Fruit fly (Drosophila melanogaster) whole organism, wandering third instar larva: ENCODE measurements around the gene Pat1.

Experiments used
- Abd-B ChIP-seq: fragments of >200 bp; optimal IDR thresholded peaks from 2 replicates; lab custom pipeline; 2017; ENCODE audit warnings: missing biosample characterization, missing genetic modification characterization
- Dfd ChIP-seq: fragments of >200 bp; optimal IDR thresholded peaks from 2 replicates; lab custom pipeline; 2017; ENCODE audit warnings: missing biosample characterization, missing genetic modification characterization
- Jra ChIP-seq: sonication (Bioruptor generic); optimal IDR thresholded peaks from 2 replicates; lab custom pipeline; 2016; ENCODE audit warnings: missing biosample characterization, missing genetic modification characterization
- Mio ChIP-seq: sonication (Bioruptor generic); optimal IDR thresholded peaks from 2 replicates; lab custom pipeline; 2016; ENCODE audit warnings: missing biosample characterization, missing genetic modification characterization
- Myc ChIP-seq: fragments of >200 bp; optimal IDR thresholded peaks from 2 replicates; lab custom pipeline; 2017
- OdsH ChIP-seq: fragments of 200-800 bp; sonication (Bioruptor generic); optimal IDR thresholded peaks from 2 replicates; lab custom pipeline; 2016; ENCODE audit warnings: missing biosample characterization, mild to moderate bottlenecking, missing genetic modification characterization
- Rel ChIP-seq, 2 experiments: fragments of 200-800 bp; sonication (Bioruptor generic) in 1 of 2; optimal IDR thresholded peaks; 2 replicates in 1 of 2; 3 replicates in 1 of 2; lab custom pipeline; 2016 to 2019; ENCODE audit warnings: mild to moderate bottlenecking in 2 of 2, missing biosample characterization in 2 of 2, missing genetic modification characterization in 2 of 2, moderate library complexity in 1 of 2
- dmrt93B ChIP-seq: fragments of 200-800 bp; sonication (Bioruptor generic); optimal IDR thresholded peaks from 2 replicates; lab custom pipeline; 2018; ENCODE audit warnings: missing biosample characterization, mild to moderate bottlenecking, missing genetic modification characterization
- h ChIP-seq: fragments of 200-800 bp; sonication (Bioruptor generic); optimal IDR thresholded peaks from 3 replicates; lab custom pipeline; 2016; ENCODE audit warnings: missing biosample characterization, mild to moderate bottlenecking, missing genetic modification characterization
- psq ChIP-seq: fragments of 200-800 bp; sonication (Bioruptor generic); optimal IDR thresholded peaks from 3 replicates; lab custom pipeline; 2017; ENCODE audit warnings: missing biosample characterization, mild to moderate bottlenecking, missing genetic modification characterization, moderate library complexity
- sage ChIP-seq: fragments of 200-800 bp; sonication (Bioruptor generic); optimal IDR thresholded peaks from 2 replicates; lab custom pipeline; 2016; ENCODE audit warnings: missing biosample characterization, mild to moderate bottlenecking, missing genetic modification characterization
- woc ChIP-seq: sonication (Bioruptor generic); optimal IDR thresholded peaks from 2 replicates; lab custom pipeline; 2016; ENCODE audit warnings: missing biosample characterization, mild to moderate bottlenecking, missing genetic modification characterization

dm6 chrX:6614266-6614665, 23.7 kb downstream of the Pat1 start:
- TF ChIP-seq Abd-B (no peak), Mio (no peak), woc (no peak), Jra (GFP tag; lab: Kevin White, UChicago) (no peak), OdsH (GFP tag; lab: Kevin White, UChicago) (no peak), h (GFP tag; lab: Kevin White, UChicago) (no peak), Rel (GFP tag; optimal IDR thresholded peaks at IDR 0.05; lab: Kevin White, UChicago) (no peak), Rel (tag; optimal IDR thresholded peaks at IDR 0.05; lab: Kevin White, UChicago) (no peak), sage (GFP tag; lab: Kevin White, UChicago) (no peak), dmrt93B (GFP tag; lab: Kevin White, UChicago) (no peak), Dfd (no peak), Myc (no peak), psq (GFP tag; lab: Kevin White, UChicago) (no peak)
